Fruit fly (Drosophila melanogaster) whole organism, embryonic: Measurements from ENCODE around the gene Spn85F.

ENCODE experiments used
- Atf3 ChIP-seq: fragments of 200-800 bp; sonication (Bioruptor generic); optimal IDR thresholded peaks from 3 replicates; lab custom pipeline; 2016; ENCODE audit warnings: missing biosample characterization, missing genetic modification characterization
- Blimp-1 ChIP-seq: fragments of 200-800 bp; sonication (Bioruptor generic); optimal IDR thresholded peaks from 3 replicates; lab custom pipeline; 2018; ENCODE audit warnings: missing biosample characterization, missing genetic modification characterization, mild to moderate bottlenecking, moderate library complexity, missing genetic modification reagents
- CG11456 ChIP-seq: fragments of 200-800 bp; sonication (Bioruptor generic); IDR thresholded peaks from 3 replicates; pipeline ENCODE4 v1.3.6; 2022; ENCODE audit warnings: missing biosample characterization, missing genetic modification characterization
- CG15479 ChIP-seq: fragments of 200-800 bp; sonication (Bioruptor generic); optimal IDR thresholded peaks from 3 replicates; lab custom pipeline; 2019; ENCODE audit warnings: missing biosample characterization, mild to moderate bottlenecking, missing genetic modification characterization, moderate library complexity
- CG17361 ChIP-seq: fragments of 200-800 bp; sonication (Bioruptor generic); IDR thresholded peaks from 3 replicates; pipeline ENCODE4 v1.3.6; 2022; ENCODE audit warnings: missing biosample characterization, missing genetic modification characterization
- CG1792 ChIP-seq: fragments of 200-800 bp; sonication (Bioruptor generic); optimal IDR thresholded peaks from 2 replicates; lab custom pipeline; 2016; ENCODE audit warnings: missing biosample characterization, missing genetic modification characterization
- CG1832 ChIP-seq: fragments of 200-800 bp; sonication (Bioruptor generic); optimal IDR thresholded peaks from 2 replicates; lab custom pipeline; 2017; ENCODE audit warnings: missing biosample characterization, mild to moderate bottlenecking, missing genetic modification characterization, inconsistent platforms
- CG18619 ChIP-seq: fragments of 200-800 bp; sonication (Bioruptor generic); optimal IDR thresholded peaks from 3 replicates; lab custom pipeline; 2017; ENCODE audit warnings: missing biosample characterization, mild to moderate bottlenecking, missing genetic modification characterization
- CG18764 ChIP-seq: fragments of 200-800 bp; sonication (Bioruptor generic); optimal IDR thresholded peaks from 3 replicates; lab custom pipeline; 2016; ENCODE audit warnings: missing biosample characterization, missing genetic modification characterization
- CG30431 ChIP-seq: fragments of 200-800 bp; sonication (Bioruptor generic); optimal IDR thresholded peaks from 2 replicates; lab custom pipeline; 2017; ENCODE audit warnings: missing biosample characterization, missing genetic modification characterization
- CG4730 ChIP-seq: fragments of 200-800 bp; sonication (Bioruptor generic); IDR thresholded peaks from 2 replicates; pipeline ENCODE4 v1.3.6; 2022; ENCODE audit warnings: missing biosample characterization, missing genetic modification characterization
- CG7786 ChIP-seq: fragments of 200-800 bp; sonication (Bioruptor generic); optimal IDR thresholded peaks from 2 replicates; lab custom pipeline; 2016; ENCODE audit warnings: missing biosample characterization, missing genetic modification characterization
- CG9727 ChIP-seq: fragments of 200-800 bp; sonication (Bioruptor generic); optimal IDR thresholded peaks from 3 replicates; lab custom pipeline; 2017; ENCODE audit warnings: missing biosample characterization, mild to moderate bottlenecking, missing genetic modification characterization
- CHES-1-like ChIP-seq: fragments of 200-800 bp; sonication (Bioruptor generic); optimal IDR thresholded peaks from 2 replicates; lab custom pipeline; 2016; ENCODE audit warnings: missing biosample characterization, missing genetic modification characterization
- CkIIα-i1 ChIP-seq: fragments of 200-800 bp; sonication (Bioruptor generic); IDR thresholded peaks from 2 replicates; pipeline ENCODE4 v1.3.6; 2022; ENCODE audit warnings: missing biosample characterization, missing genetic modification characterization
- CoRest ChIP-seq: fragments of 200-800 bp; sonication (Bioruptor generic); optimal IDR thresholded peaks from 3 replicates; lab custom pipeline; 2018; ENCODE audit warnings: missing biosample characterization, mild to moderate bottlenecking, missing genetic modification characterization, moderate library complexity
- CrebB ChIP-seq: fragments of 200-800 bp; sonication (Bioruptor generic); optimal IDR thresholded peaks from 3 replicates; lab custom pipeline; 2018; ENCODE audit warnings: missing biosample characterization, mild to moderate bottlenecking, missing genetic modification characterization
- Dad ChIP-seq: fragments of 200-800 bp; sonication (Bioruptor generic); optimal IDR thresholded peaks from 3 replicates; lab custom pipeline; 2016; ENCODE audit warnings: missing biosample characterization, missing genetic modification characterization
- Dbx ChIP-seq: fragments of 200-800 bp; sonication (Bioruptor generic); IDR thresholded peaks from 3 replicates; pipeline ENCODE4 v1.3.6; 2022; ENCODE audit warnings: missing biosample characterization, missing genetic modification characterization
- Ets65A ChIP-seq: fragments of 200-800 bp; sonication (Bioruptor generic); peaks from one replicate; lab custom pipeline; 2016; ENCODE audit warnings: missing biosample characterization, missing genetic modification characterization
- Hr39 ChIP-seq: fragments of >200 bp; optimal IDR thresholded peaks from 2 replicates; lab custom pipeline; 2017
- Lpt ChIP-seq: fragments of >200 bp; optimal IDR thresholded peaks from 2 replicates; lab custom pipeline; 2018; ENCODE audit warnings: missing biosample characterization, missing genetic modification characterization
- Max ChIP-seq: fragments of 200-800 bp; sonication (Bioruptor generic); optimal IDR thresholded peaks from 2 replicates; lab custom pipeline; 2016; ENCODE audit warnings: missing biosample characterization, mild to moderate bottlenecking, missing genetic modification characterization
- Med ChIP-seq: fragments of 200-800 bp; sonication (Bioruptor generic); peaks from one replicate; lab custom pipeline; 2016; ENCODE audit warnings: missing biosample characterization, missing genetic modification characterization, mild to moderate bottlenecking, inconsistent platforms, moderate library complexity
- PHDP ChIP-seq: fragments of 200-800 bp; sonication (Bioruptor generic); optimal IDR thresholded peaks from 3 replicates; lab custom pipeline; 2018; ENCODE audit warnings: missing biosample characterization, mild to moderate bottlenecking, missing genetic modification characterization, moderate library complexity
- TFAM ChIP-seq: fragments of 200-800 bp; sonication (Bioruptor generic); optimal IDR thresholded peaks from 2 replicates; lab custom pipeline; 2017; ENCODE audit warnings: missing biosample characterization, missing genetic modification characterization, inconsistent platforms
- Tbp ChIP-seq: fragments of >200 bp; optimal IDR thresholded peaks from 2 replicates; lab custom pipeline; 2018; ENCODE audit warnings: missing biosample characterization, missing genetic modification characterization
- Trl ChIP-seq, 3 experiments: fragments of >200 bp in 2 of 3; fragments of 200-800 bp in 1 of 3; sonication (Bioruptor generic) in 1 of 3; optimal IDR thresholded peaks; 2 replicates in 1 of 3; 3 replicates in 2 of 3; lab custom pipeline; 2016 to 2017; ENCODE audit warnings: missing biosample characterization in 1 of 3, missing genetic modification characterization in 1 of 3
- amos ChIP-seq: fragments of 200-800 bp; sonication (Bioruptor generic); IDR thresholded peaks from 2 replicates; pipeline ENCODE4 v1.3.6; 2022; ENCODE audit warnings: missing biosample characterization, missing genetic modification characterization; ENCODE audit not compliant: partially characterized antibody
- ara ChIP-seq: fragments of 200-800 bp; sonication (Bioruptor generic); IDR thresholded peaks from 2 replicates; pipeline ENCODE4 v1.3.6; 2022; ENCODE audit warnings: missing biosample characterization, missing genetic modification characterization
- cato ChIP-seq: fragments of 200-800 bp; sonication (Bioruptor generic); optimal IDR thresholded peaks from 2 replicates; lab custom pipeline; 2016; ENCODE audit warnings: missing biosample characterization, missing genetic modification characterization, borderline replicate concordance
- chinmo ChIP-seq: fragments of 200-800 bp; sonication (Bioruptor generic); IDR thresholded peaks from 4 replicates; pipeline ENCODE4 v1.3.6; 2022; ENCODE audit warnings: missing biosample characterization, missing genetic modification characterization; ENCODE audit not compliant: partially characterized antibody
- corto ChIP-seq: fragments of 200-800 bp; sonication (Bioruptor generic); optimal IDR thresholded peaks from 2 replicates; lab custom pipeline; 2016; ENCODE audit warnings: missing biosample characterization, mild to moderate bottlenecking, missing genetic modification characterization, moderate library complexity
- dimm ChIP-seq: fragments of 200-800 bp; sonication (Bioruptor generic); IDR thresholded peaks from 2 replicates; pipeline ENCODE4 v1.3.6; 2022; ENCODE audit warnings: missing biosample characterization, missing genetic modification characterization
- dm ChIP-seq: fragments of 200-800 bp; sonication (Bioruptor generic); optimal IDR thresholded peaks from 3 replicates; lab custom pipeline; 2016; ENCODE audit warnings: missing biosample characterization, missing genetic modification characterization
- dysf ChIP-seq: fragments of 200-800 bp; sonication (Bioruptor generic); IDR thresholded peaks from 3 replicates; pipeline ENCODE4 v1.3.6; 2022; ENCODE audit warnings: missing biosample characterization, missing genetic modification characterization
- fd3F ChIP-seq: fragments of 200-800 bp; sonication (Bioruptor generic); optimal IDR thresholded peaks from 2 replicates; lab custom pipeline; 2018; ENCODE audit warnings: missing biosample characterization, mild to moderate bottlenecking, missing genetic modification characterization, moderate library complexity
- fd64A ChIP-seq: fragments of 200-800 bp; sonication (Bioruptor generic); optimal IDR thresholded peaks from 3 replicates; lab custom pipeline; 2018; ENCODE audit warnings: missing biosample characterization, mild to moderate bottlenecking, missing genetic modification characterization
- hbn ChIP-seq: fragments of 200-800 bp; sonication (Bioruptor generic); IDR thresholded peaks from 2 replicates; pipeline ENCODE4 v1.3.6; 2022; ENCODE audit warnings: missing biosample characterization, missing genetic modification characterization; ENCODE audit not compliant: partially characterized antibody
- jing ChIP-seq: fragments of 200-800 bp; sonication (Bioruptor generic); optimal IDR thresholded peaks from 2 replicates; lab custom pipeline; 2018; ENCODE audit warnings: missing biosample characterization, mild to moderate bottlenecking, missing genetic modification characterization
- lbe ChIP-seq: fragments of 200-800 bp; sonication (Bioruptor generic); optimal IDR thresholded peaks from 2 replicates; lab custom pipeline; 2016; ENCODE audit warnings: missing biosample characterization, mild to moderate bottlenecking, missing genetic modification characterization
- nmo ChIP-seq: fragments of 200-800 bp; sonication (Bioruptor generic); optimal IDR thresholded peaks from 2 replicates; lab custom pipeline; 2018; ENCODE audit warnings: missing biosample characterization, mild to moderate bottlenecking, missing genetic modification characterization, moderate library complexity
- odd ChIP-seq: fragments of 200-800 bp; sonication (Bioruptor generic); optimal IDR thresholded peaks from 2 replicates; lab custom pipeline; 2017; ENCODE audit warnings: missing biosample characterization, mild to moderate bottlenecking, missing genetic modification characterization
- pb ChIP-seq: fragments of 200-800 bp; sonication (Bioruptor generic); optimal IDR thresholded peaks from 3 replicates; lab custom pipeline; 2016; ENCODE audit warnings: missing biosample characterization, missing genetic modification characterization
- psq ChIP-seq: fragments of 200-800 bp; sonication (Bioruptor generic); optimal IDR thresholded peaks from 2 replicates; lab custom pipeline; 2017; ENCODE audit warnings: missing biosample characterization, missing genetic modification characterization
- ttk ChIP-seq: fragments of 200-800 bp; sonication (Bioruptor generic); IDR thresholded peaks from 2 replicates; pipeline ENCODE4 v2.1.2; 2022; ENCODE audit warnings: missing biosample characterization, missing genetic modification characterization
- unpg ChIP-seq: fragments of 200-800 bp; sonication (Bioruptor generic); optimal IDR thresholded peaks from 3 replicates; lab custom pipeline; 2018; ENCODE audit warnings: missing biosample characterization, mild to moderate bottlenecking, missing genetic modification characterization, moderate library complexity

The Spn85F gene

DNA sequence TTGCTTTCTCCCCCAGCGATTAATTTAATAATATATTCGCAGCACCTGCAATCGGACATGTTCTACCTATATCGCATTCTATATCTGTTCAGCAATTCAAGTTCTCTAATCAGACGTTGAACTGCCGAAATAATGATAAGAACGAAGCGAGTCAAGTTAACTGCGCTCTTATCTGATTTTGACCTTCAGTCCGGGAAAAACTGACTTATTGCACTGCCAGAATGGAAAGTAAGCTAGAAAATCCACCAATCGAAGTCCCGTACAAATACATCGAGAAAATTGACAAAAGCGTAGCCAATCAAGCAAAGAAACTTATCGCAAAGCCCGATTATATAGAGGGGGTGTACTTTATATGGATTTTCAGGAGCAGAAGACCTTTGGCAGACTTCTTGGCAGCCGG is 28.7 kb upstream of the Spn85F start:
- TF ChIP-seq odd (no peak), cato (GFP tag; lab: Kevin White, UChicago) (no peak), lbe (GFP tag; lab: Kevin White, UChicago) (peak; percentile 22), CG18764 (GFP tag; lab: Kevin White, UChicago) (no peak), ara (GFP tag; lab: Robert Waterston, UW) (no peak), Ets65A (GFP tag; lab: Kevin White, UChicago) (no peak), CrebB (no peak), corto (peak; percentile 34), CG11456 (no peak)

- TF ChIP-seq CG1832 (GFP tag; lab: Kevin White, UChicago) = peak; percentile 51
- TF ChIP-seq unpg = no peak
- TF ChIP-seq fd64A (GFP tag; lab: Kevin White, UChicago) = no peak
- TF ChIP-seq CG4730 (GFP tag; lab: Robert Waterston, UW) = peak; percentile 4; the same call in 1 of the 2 replicates
- TF ChIP-seq Med = no peak
- TF ChIP-seq, all 482 proteins: peak for 2
Measured at dm6 chr3R:9968827-9969675, 27.9 kb upstream of the Spn85F start.

- TF ChIP-seq Dbx = no peak
- no peak for TF ChIP-seq CHES-1-like (GFP tag; lab: Kevin White, UChicago)
- TF ChIP-seq dimm (GFP tag; lab: Robert Waterston, UW) = no peak
- TF ChIP-seq CG7786 = no peak
- no peak for TF ChIP-seq dm
- TF ChIP-seq chinmo (GFP tag; lab: Robert Waterston, UW) = no peak
- no peak for TF ChIP-seq Trl (optimal IDR thresholded peaks at IDR 0.05; lab: Kevin White, UChicago)
- TF ChIP-seq Trl (GFP tag; optimal IDR thresholded peaks at IDR 0.05; lab: Kevin White, UChicago) = no peak
- peak; percentile 33 for TF ChIP-seq unpg
- no peak for TF ChIP-seq CoRest (tag; lab: Kevin White, UChicago)
- TF ChIP-seq Hr39 (lab: Kevin White, UChicago) = no peak
- TF ChIP-seq fd3F (GFP tag; lab: Kevin White, UChicago) = no peak
- TF ChIP-seq Dad (GFP tag; lab: Kevin White, UChicago) = no peak
- peak; percentile 27 for TF ChIP-seq PHDP (tag; lab: Kevin White, UChicago)
- TF ChIP-seq nmo = peak; percentile 10
- no peak for TF ChIP-seq CkIIα-i1 (GFP tag; lab: Robert Waterston, UW)
- TF ChIP-seq amos = no peak
- no peak for TF ChIP-seq CG17361
- peak; percentile 21 for TF ChIP-seq CG18619 (GFP tag; lab: Kevin White, UChicago)
- TF ChIP-seq psq = no peak
- no peak for TF ChIP-seq TFAM
- no peak for TF ChIP-seq dysf (GFP tag; lab: Robert Waterston, UW)
- no peak for TF ChIP-seq ttk (GFP tag; lab: Robert Waterston, UW)
- TF ChIP-seq Lpt = no peak
- no peak for TF ChIP-seq Blimp-1 (GFP tag; lab: Kevin White, UChicago)
- TF ChIP-seq pb (GFP tag; lab: Kevin White, UChicago) = no peak
- no peak for TF ChIP-seq CG30431 (GFP tag; lab: Kevin White, UChicago)
- no peak for TF ChIP-seq hbn (GFP tag; lab: Robert Waterston, UW)
- peak; percentile 26 for TF ChIP-seq CG9727 (GFP tag; lab: Kevin White, UChicago)
- no peak for TF ChIP-seq Atf3
- TF ChIP-seq CG1792 (GFP tag; lab: Kevin White, UChicago) = no peak
- no peak for TF ChIP-seq jing (GFP tag; lab: Kevin White, UChicago)
- no peak for TF ChIP-seq CG15479 (GFP tag; lab: Kevin White, UChicago)
- no peak for TF ChIP-seq Tbp (GFP tag; lab: Kevin White, UChicago)
- TF ChIP-seq Max = peak; percentile 12
Measured at dm6 chr3R:9977494-9977893, 19.5 kb upstream of the Spn85F start.
